Fruit fly (Drosophila melanogaster): ENCODE results near the gene Cip4.

DNA sequence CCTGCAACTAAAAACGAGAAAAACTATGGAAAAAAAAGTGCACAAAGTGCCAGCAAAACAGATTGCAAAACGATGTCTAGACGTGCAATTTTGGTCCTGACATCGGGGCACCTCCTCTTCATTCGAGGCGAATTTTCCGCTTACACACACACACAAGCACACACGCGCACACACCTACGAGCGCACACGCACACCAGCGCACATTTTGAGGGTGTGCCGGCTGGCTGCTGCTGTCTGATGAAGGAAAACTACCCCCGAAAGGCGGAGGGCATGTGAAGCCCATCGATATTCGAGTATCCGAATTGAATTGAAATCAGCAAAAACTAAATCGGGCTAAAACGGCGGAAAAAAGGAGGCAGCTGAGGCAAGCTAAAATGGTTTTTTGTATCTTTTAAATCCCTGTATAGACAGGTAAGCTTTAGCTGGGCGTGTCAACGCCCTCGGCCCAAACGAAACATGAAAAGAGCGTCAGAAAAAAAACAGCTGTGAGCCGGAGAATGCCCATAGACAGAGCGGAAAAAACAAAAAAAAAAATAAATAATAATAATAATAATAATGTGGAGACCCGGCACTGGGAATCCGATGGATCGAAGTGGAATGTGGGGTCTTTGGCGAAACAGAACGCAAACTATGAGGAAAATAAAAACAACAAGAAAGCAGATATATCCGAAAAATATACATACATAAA, 4.1 kb downstream of the Cip4 start:
- TF ChIP-seq CG8319 (GFP tag; optimal IDR thresholded peaks at IDR 0.05) (no peak), CG3919 (GFP tag; optimal IDR thresholded peaks at IDR 0.05) (no peak), Hr39 (GFP tag; optimal IDR thresholded peaks at IDR 0.05) (no peak), Lpt (GFP tag; optimal IDR thresholded peaks at IDR 0.05) (no peak), CG3032 (tag; optimal IDR thresholded peaks at IDR 0.05) (no peak), Blimp-1 (GFP tag; optimal IDR thresholded peaks at IDR 0.05) (no peak), fkh (GFP tag; optimal IDR thresholded peaks at IDR 0.05) (no peak), cyc (GFP tag; optimal IDR thresholded peaks at IDR 0.05) (no peak)

Data from whole organism, prepupa.